Worm (Caenorhabditis elegans): ENCODE data around the gene Y59E9AL.4.
A peak's percentile ranks its signal among the peaks of the same experiment; 100 is the strongest.

Y59E9AL.4 gene

DNA sequence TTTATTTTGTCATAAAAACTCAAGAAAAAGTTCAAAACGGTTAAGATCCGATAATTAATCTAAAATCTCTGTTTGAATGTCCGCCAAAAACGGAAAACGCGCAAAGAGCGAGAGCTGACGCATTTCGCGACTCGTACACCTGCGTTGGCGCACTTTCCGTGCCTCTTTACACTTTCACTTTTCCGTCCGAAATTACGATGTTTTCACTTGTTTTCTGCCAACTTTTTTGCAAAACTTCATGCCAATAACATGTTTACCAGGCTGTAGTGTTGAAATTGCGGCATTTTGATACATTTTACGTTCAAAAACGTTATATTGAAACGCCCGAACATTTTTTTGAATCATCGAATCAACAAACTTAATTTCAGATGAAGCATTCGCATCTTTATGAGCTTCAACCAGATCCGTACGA, 31.2 kb downstream of the Y59E9AL.4 start, which contains the start of gene W03F8.4 (continued):
- TF ChIP-seq blmp-1 (tag; optimal IDR thresholded peaks at IDR 0.05) (peak; percentile 100), isw-1 (GFP tag; IDR thresholded peaks at IDR 0.05) (peak; percentile 93), Y116A8C.19 (tag; optimal IDR thresholded peaks at IDR 0.05; ENCODE audit: borderline replicate concordance) (peak; percentile 37), unc-98 (GFP tag; IDR thresholded peaks at IDR 0.05) (peak; percentile 17; the same call in 1 of the 2 replicates), nhr-12 (tag; optimal IDR thresholded peaks at IDR 0.05) (no peak), ceh-88 (GFP tag; IDR thresholded peaks at IDR 0.05) (peak; percentile 93), efl-1 (optimal IDR thresholded peaks at IDR 0.05) (peak; percentile 96 to 100), efl-1 (GFP tag; optimal IDR thresholded peaks at IDR 0.05 in 1 of 2) (peak; percentile 99 to 100), jun-1 (tag; optimal IDR thresholded peaks at IDR 0.05) (peak; percentile 92), ets-5 (GFP tag; IDR thresholded peaks at IDR 0.05) (no peak), alr-1 (tag; optimal IDR thresholded peaks at IDR 0.05; ENCODE audit: borderline replicate concordance) (no peak), vab-15 (tag; optimal IDR thresholded peaks at IDR 0.05) (peak; percentile 43), ama-1 (optimal IDR thresholded peaks at IDR 0.05) (no peak), mab-9 (GFP tag; IDR thresholded peaks at IDR 0.05) (peak; percentile 88), zag-1 (tag; optimal IDR thresholded peaks at IDR 0.05) (no peak), lin-14 (GFP tag; optimal IDR thresholded peaks at IDR 0.05) (peak; percentile 95), mep-1 (tag; optimal IDR thresholded peaks at IDR 0.05) (peak; percentile 98), C16A3.4 (tag; optimal IDR thresholded peaks at IDR 0.05) (peak; percentile 96), snpc-4 (tag; optimal IDR thresholded peaks at IDR 0.05) (peak; percentile 90), nhr-84 (tag; optimal IDR thresholded peaks at IDR 0.05) (peak; percentile 10), egl-27 (tag; optimal IDR thresholded peaks at IDR 0.05) (peak in 1 of 2 experiments; percentile 43), ztf-4 (tag; optimal IDR thresholded peaks at IDR 0.05) (peak; percentile 91), dsc-1 (tag; optimal IDR thresholded peaks at IDR 0.05) (peak; percentile 97), grh-1 (GFP tag; IDR thresholded peaks at IDR 0.05) (peak; percentile 98), lin-13 (GFP tag; optimal IDR thresholded peaks at IDR 0.05) (peak; percentile 90), fkh-8 (tag; optimal IDR thresholded peaks at IDR 0.05) (peak; percentile 83), tbx-2 (tag; optimal IDR thresholded peaks at IDR 0.05) (peak; percentile 97), unc-130 (tag; optimal IDR thresholded peaks at IDR 0.05) (peak; percentile 96), ztf-11 (tag; optimal IDR thresholded peaks at IDR 0.05) (peak; percentile 52 to 77), nhr-11 (tag; optimal IDR thresholded peaks at IDR 0.05) (peak; percentile 89), snu-23 (GFP tag; optimal IDR thresholded peaks at IDR 0.05) (peak; percentile 98), F16B12.6 (tag; optimal IDR thresholded peaks at IDR 0.05) (peak; percentile 75), lsy-2 (tag; optimal IDR thresholded peaks at IDR 0.05) (peak; percentile 95 to 96), unc-62 (GFP tag; optimal IDR thresholded peaks at IDR 0.05) (peak; percentile 58), aly-2 (tag; optimal IDR thresholded peaks at IDR 0.05) (peak; percentile 85), nhr-19 (GFP tag; conservative IDR thresholded peaks at IDR 0.05) (peak; percentile 96), pag-3 (tag; optimal IDR thresholded peaks at IDR 0.05; ENCODE audit: borderline replicate concordance, insufficient read depth) (peak; percentile 75), mef-2 (tag; optimal IDR thresholded peaks at IDR 0.05) (peak; percentile 67), elt-3 (tag; optimal IDR thresholded peaks at IDR 0.05) (peak in 4 of 6 experiments; percentile 32 to 95 (median 88)), nhr-47 (tag; optimal IDR thresholded peaks at IDR 0.05) (peak; percentile 98), pax-3 (tag; optimal IDR thresholded peaks at IDR 0.05) (peak; percentile 84), unc-86 (tag; optimal IDR thresholded peaks at IDR 0.05) (peak; percentile 91), lin-15B (tag; optimal IDR thresholded peaks at IDR 0.05) (peak; percentile 89), tlp-1 (tag; optimal IDR thresholded peaks at IDR 0.05) (no peak), lir-3 (tag; optimal IDR thresholded peaks at IDR 0.05; ENCODE audit: poor library complexity) (peak; percentile 84), aha-1 (tag; optimal IDR thresholded peaks at IDR 0.05) (peak; percentile 68), C34B4.2 (tag; optimal IDR thresholded peaks at IDR 0.05) (peak; percentile 31), pqm-1 (tag; optimal IDR thresholded peaks at IDR 0.05) (no peak), nhr-85 (tag) (peak; percentile 99), elt-2 (tag; optimal IDR thresholded peaks at IDR 0.05) (peak; percentile 82), C04F5.9 (tag; optimal IDR thresholded peaks at IDR 0.05) (peak; percentile 85), ces-1 (GFP tag; optimal IDR thresholded peaks at IDR 0.05) (no peak), mdl-1 (tag; optimal IDR thresholded peaks at IDR 0.05) (peak in 1 of 2 experiments; percentile 82)
